Fruit fly (Drosophila melanogaster): ENCODE measurements around the gene Rdh.

Rdh gene

dm6 chr3L:3788790-3789421, 36.3 kb upstream of the Rdh start:
- TF ChIP-seq CG8478 (optimal IDR thresholded peaks at IDR 0.05) (no peak), psq (optimal IDR thresholded peaks at IDR 0.05) (no peak), usp (GFP tag; optimal IDR thresholded peaks at IDR 0.05) (no peak), Dll (optimal IDR thresholded peaks at IDR 0.05) (no peak), pan (optimal IDR thresholded peaks at IDR 0.05) (no peak), EcR (GFP tag; optimal IDR thresholded peaks at IDR 0.05) (no peak)

- no peak for TF ChIP-seq pan (optimal IDR thresholded peaks at IDR 0.05)
- TF ChIP-seq psq (optimal IDR thresholded peaks at IDR 0.05), result no peak
- no peak for TF ChIP-seq Dll (optimal IDR thresholded peaks at IDR 0.05)
- TF ChIP-seq usp (GFP tag; optimal IDR thresholded peaks at IDR 0.05), result no peak
- no peak for TF ChIP-seq EcR (GFP tag; optimal IDR thresholded peaks at IDR 0.05)
- no peak for TF ChIP-seq CG8478 (optimal IDR thresholded peaks at IDR 0.05)
Observed at dm6 chr3L:3790504-3790903, 34.7 kb upstream of the Rdh start, which contains the start of gene CG32266. CG32266 (plus strand) TSS chr3L:3790804.

dm6 chr3L:3791043-3791682, 34.1 kb upstream of the Rdh start:
- no peak for TF ChIP-seq Dll (optimal IDR thresholded peaks at IDR 0.05)
- TF ChIP-seq CG8478 (optimal IDR thresholded peaks at IDR 0.05), result no peak
- no peak for TF ChIP-seq usp (GFP tag; optimal IDR thresholded peaks at IDR 0.05)
- TF ChIP-seq EcR (GFP tag; optimal IDR thresholded peaks at IDR 0.05), result no peak
- TF ChIP-seq psq (optimal IDR thresholded peaks at IDR 0.05), result no peak
- TF ChIP-seq pan (optimal IDR thresholded peaks at IDR 0.05), result no peak

dm6 chr3L:3797681-3798080, 27.6 kb upstream of the Rdh start:
- TF ChIP-seq psq (optimal IDR thresholded peaks at IDR 0.05), result no peak
- no peak for TF ChIP-seq usp (GFP tag; optimal IDR thresholded peaks at IDR 0.05)
- TF ChIP-seq EcR (GFP tag; optimal IDR thresholded peaks at IDR 0.05), result no peak
- TF ChIP-seq Dll (optimal IDR thresholded peaks at IDR 0.05), result no peak
- TF ChIP-seq CG8478 (optimal IDR thresholded peaks at IDR 0.05), result no peak
- no peak for TF ChIP-seq pan (optimal IDR thresholded peaks at IDR 0.05)

- TF ChIP-seq psq (optimal IDR thresholded peaks at IDR 0.05) (no peak), CG8478 (optimal IDR thresholded peaks at IDR 0.05) (no peak), Dll (optimal IDR thresholded peaks at IDR 0.05) (no peak), pan (optimal IDR thresholded peaks at IDR 0.05) (no peak), EcR (GFP tag; optimal IDR thresholded peaks at IDR 0.05) (no peak), usp (GFP tag; optimal IDR thresholded peaks at IDR 0.05) (no peak)
Observed at dm6 chr3L:3798488-3798887, 26.8 kb upstream of the Rdh start.

dm6 chr3L:3799766-3800165, 25.5 kb upstream of the Rdh start:
- TF ChIP-seq CG8478 (optimal IDR thresholded peaks at IDR 0.05) (no peak), psq (optimal IDR thresholded peaks at IDR 0.05) (no peak), pan (optimal IDR thresholded peaks at IDR 0.05) (no peak), EcR (GFP tag; optimal IDR thresholded peaks at IDR 0.05) (no peak), usp (GFP tag; optimal IDR thresholded peaks at IDR 0.05) (no peak), Dll (optimal IDR thresholded peaks at IDR 0.05) (no peak)

- no peak for TF ChIP-seq usp (GFP tag; optimal IDR thresholded peaks at IDR 0.05)
- no peak for TF ChIP-seq Dll (optimal IDR thresholded peaks at IDR 0.05)
- no peak for TF ChIP-seq psq (optimal IDR thresholded peaks at IDR 0.05)
- TF ChIP-seq pan (optimal IDR thresholded peaks at IDR 0.05), result no peak
- TF ChIP-seq CG8478 (optimal IDR thresholded peaks at IDR 0.05), result no peak
- TF ChIP-seq EcR (GFP tag; optimal IDR thresholded peaks at IDR 0.05), result no peak
Observed at dm6 chr3L:3801343-3801742, 23.9 kb upstream of the Rdh start.

- TF ChIP-seq EcR (GFP tag; optimal IDR thresholded peaks at IDR 0.05), result no peak
- TF ChIP-seq pan (optimal IDR thresholded peaks at IDR 0.05), result no peak
- TF ChIP-seq usp (GFP tag; optimal IDR thresholded peaks at IDR 0.05), result no peak
- TF ChIP-seq Dll (optimal IDR thresholded peaks at IDR 0.05), result no peak
- no peak for TF ChIP-seq CG8478 (optimal IDR thresholded peaks at IDR 0.05)
- no peak for TF ChIP-seq psq (optimal IDR thresholded peaks at IDR 0.05)
Observed at dm6 chr3L:3801813-3802212, 23.4 kb upstream of the Rdh start.

- no peak for TF ChIP-seq usp (GFP tag; optimal IDR thresholded peaks at IDR 0.05)
- no peak for TF ChIP-seq pan (optimal IDR thresholded peaks at IDR 0.05)
- no peak for TF ChIP-seq CG8478 (optimal IDR thresholded peaks at IDR 0.05)
- TF ChIP-seq Dll (optimal IDR thresholded peaks at IDR 0.05), result no peak
- no peak for TF ChIP-seq psq (optimal IDR thresholded peaks at IDR 0.05)
- TF ChIP-seq EcR (GFP tag; optimal IDR thresholded peaks at IDR 0.05), result no peak
Observed at dm6 chr3L:3802677-3803076, 22.6 kb upstream of the Rdh start.

dm6 chr3L:3806330-3806729, 18.9 kb upstream of the Rdh start, which contains the start of the genes CG32264, ntc and IntS10:
CG32264 (minus strand) TSS chr3L:3806459.
ntc (minus strand) TSS chr3L:3806459.
IntS10 (plus strand) TSS chr3L:3806710.
- TF ChIP-seq usp (GFP tag; optimal IDR thresholded peaks at IDR 0.05) (no peak), pan (optimal IDR thresholded peaks at IDR 0.05) (no peak), EcR (GFP tag; optimal IDR thresholded peaks at IDR 0.05) (no peak), psq (optimal IDR thresholded peaks at IDR 0.05) (no peak), CG8478 (optimal IDR thresholded peaks at IDR 0.05) (no peak), Dll (optimal IDR thresholded peaks at IDR 0.05) (no peak)

dm6 chr3L:3809943-3810342, 15.3 kb upstream of the Rdh start, which contains the start of gene CG32262:
CG32262 (minus strand) TSS chr3L:3810196.
- no peak for TF ChIP-seq pan (optimal IDR thresholded peaks at IDR 0.05)
- no peak for TF ChIP-seq Dll (optimal IDR thresholded peaks at IDR 0.05)
- TF ChIP-seq usp (GFP tag; optimal IDR thresholded peaks at IDR 0.05), result no peak
- no peak for TF ChIP-seq psq (optimal IDR thresholded peaks at IDR 0.05)
- TF ChIP-seq EcR (GFP tag; optimal IDR thresholded peaks at IDR 0.05), result no peak
- TF ChIP-seq CG8478 (optimal IDR thresholded peaks at IDR 0.05), result no peak

- TF ChIP-seq usp (GFP tag; optimal IDR thresholded peaks at IDR 0.05) (no peak), pan (optimal IDR thresholded peaks at IDR 0.05) (no peak), psq (optimal IDR thresholded peaks at IDR 0.05) (no peak), CG8478 (optimal IDR thresholded peaks at IDR 0.05) (no peak), EcR (GFP tag; optimal IDR thresholded peaks at IDR 0.05) (no peak), Dll (optimal IDR thresholded peaks at IDR 0.05) (no peak)
Observed at dm6 chr3L:3811089-3811488, 14.2 kb upstream of the Rdh start, which contains the start of the genes CG32263 and PIG-B. CG32263 (minus strand) TSS chr3L:3811114. PIG-B (plus strand) TSS chr3L:3811263.

Data from whole organism.